Worm (Caenorhabditis elegans) whole organism, midembryonic: ENCODE results near the gene T11F9.7.
"Not testable (repeated sequence)": the region's sequence is repeated elsewhere in the genome, so short reads cannot be mapped to it uniquely, and the experiment has no call there.

Experiments used
- T22C8.4 ChIP-seq: fragments of 200-800 bp; sonication (Bioruptor generic); IDR thresholded peaks from 2 replicates; pipeline ENCODE4 v1.3.6; 2022; ENCODE audit warnings: missing genetic modification characterization, missing compliant biosample characterization
- cog-1 ChIP-seq: sonication (generic microtip); optimal IDR thresholded peaks from 2 replicates; lab custom pipeline; 2016; ENCODE audit warnings: missing genetic modification characterization, missing compliant biosample characterization
- flt-1 ChIP-seq: fragments of 200-800 bp; sonication (Bioruptor generic); IDR thresholded peaks from 2 replicates; pipeline ENCODE4 v1.3.6; 2022; ENCODE audit warnings: missing genetic modification characterization, missing compliant biosample characterization
- klf-2 ChIP-seq: fragments of 200-800 bp; sonication (Bioruptor generic); conservative IDR thresholded peaks from 2 replicates; pipeline ENCODE4 v1.3.6; 2022; ENCODE audit warnings: missing genetic modification reagents, missing genetic modification characterization, missing compliant biosample characterization
- med-1 ChIP-seq: sonication (generic microtip); optimal IDR thresholded peaks from 2 replicates; lab custom pipeline; 2017; ENCODE audit warnings: missing genetic modification characterization, mild to moderate bottlenecking, missing compliant biosample characterization, antibody characterized with exemption, missing genetic modification reagents; ENCODE audit not compliant: insufficient read depth
- ref-1 ChIP-seq: fragments of 200-800 bp; sonication (Bioruptor generic); conservative IDR thresholded peaks from 2 replicates; pipeline ENCODE4 v1.3.6; 2022; ENCODE audit warnings: missing genetic modification reagents, missing genetic modification characterization, missing compliant biosample characterization
- tab-1 ChIP-seq: fragments of 200-800 bp; sonication (Bioruptor generic); IDR thresholded peaks from 2 replicates; pipeline ENCODE4 v1.3.6; 2022; ENCODE audit warnings: missing genetic modification characterization, missing compliant biosample characterization
- ztf-23 ChIP-seq: fragments of 200-800 bp; sonication (Bioruptor generic); IDR thresholded peaks from 2 replicates; pipeline ENCODE4 v1.3.6; 2022; ENCODE audit warnings: missing genetic modification reagents, missing genetic modification characterization, missing compliant biosample characterization
- ztf-29 ChIP-seq: fragments of 200-800 bp; sonication (Bioruptor generic); IDR thresholded peaks from 2 replicates; pipeline ENCODE4 v1.3.6; 2022; ENCODE audit warnings: missing genetic modification reagents, missing genetic modification characterization, missing compliant biosample characterization

The T11F9.7 gene

DNA sequence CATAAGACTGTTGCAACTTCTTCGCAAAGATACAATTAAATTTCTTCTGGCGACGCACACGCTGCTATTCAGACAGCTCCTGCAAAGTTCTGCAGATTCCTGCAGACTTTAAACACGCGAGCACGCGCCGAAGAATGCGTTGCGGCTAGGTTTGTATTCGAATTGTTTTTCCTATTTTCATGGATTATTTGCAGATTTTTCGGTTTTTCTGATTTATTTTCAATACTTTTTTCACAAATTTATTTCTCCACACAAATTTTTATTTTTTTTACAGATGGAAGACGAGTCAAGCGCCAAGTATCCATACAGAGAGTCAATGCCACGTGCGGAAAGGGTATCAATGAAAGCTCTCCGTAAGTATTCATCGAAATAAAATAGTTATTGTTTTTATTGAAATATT lies at the start of gene T11F9.7:
Gene T11F9.7 (plus strand): TSS at position 301 of the 400 bp plus-strand sequence.
- TF ChIP-seq flt-1; cog-1 (tag; lab: Kevin White, UChicago); klf-2 (GFP tag; lab: Robert Waterston, UW): not testable (repeated sequence)

DNA sequence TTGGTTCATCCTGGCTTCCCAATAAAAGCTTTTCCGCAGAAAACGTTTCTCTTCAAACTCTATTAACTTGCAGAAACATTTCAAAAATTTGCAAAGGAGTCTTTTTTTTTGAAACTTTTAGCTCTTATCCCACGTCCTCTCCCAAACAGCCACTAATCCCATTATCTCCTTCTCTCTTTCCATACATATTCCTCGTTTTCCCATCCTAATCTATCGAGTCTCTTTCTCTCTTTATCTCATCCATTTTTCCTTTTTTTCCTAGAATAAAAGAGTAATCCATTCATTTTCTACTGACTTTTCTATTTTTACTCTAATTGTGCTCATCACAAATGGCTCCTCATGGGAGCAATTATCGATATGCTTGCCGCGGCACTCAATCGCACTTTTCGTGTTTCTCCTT lies 47.0 kb upstream of the T11F9.7 start:
- TF ChIP-seq ztf-29 (GFP tag; lab: Robert Waterston, UW) (no peak), klf-2 (GFP tag; lab: Robert Waterston, UW) (no peak), med-1 (no peak), T22C8.4 (GFP tag; lab: Robert Waterston, UW) (no peak), cog-1 (tag; lab: Kevin White, UChicago) (no peak), ztf-23 (GFP tag; lab: Robert Waterston, UW) (no peak), ref-1 (no peak), flt-1 (no peak), tab-1 (GFP tag; lab: Robert Waterston, UW) (no peak)

DNA sequence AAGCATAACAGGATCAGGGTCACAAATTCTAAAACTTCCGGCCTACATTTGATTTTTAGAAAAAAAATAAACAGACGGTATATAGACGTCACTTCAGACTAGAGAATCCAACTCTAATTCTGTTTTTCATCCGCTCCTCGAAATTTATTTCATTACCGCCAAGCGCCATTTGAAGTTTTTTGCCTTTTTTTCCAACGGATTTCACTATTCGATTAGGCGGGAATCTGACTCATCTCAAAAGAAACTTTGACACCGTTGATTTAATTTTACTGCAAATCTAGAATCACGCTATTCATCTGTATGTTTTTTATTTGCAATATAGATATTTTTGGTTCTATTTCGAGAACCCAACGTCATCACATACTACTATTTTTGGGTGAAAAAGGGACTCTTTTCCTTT lies 44.9 kb upstream of the T11F9.7 start:
- TF ChIP-seq cog-1 (tag; lab: Kevin White, UChicago) (no peak), T22C8.4 (GFP tag; lab: Robert Waterston, UW) (no peak), ztf-29 (GFP tag; lab: Robert Waterston, UW) (no peak), klf-2 (GFP tag; lab: Robert Waterston, UW) (no peak), ref-1 (no peak), tab-1 (GFP tag; lab: Robert Waterston, UW) (no peak), ztf-23 (GFP tag; lab: Robert Waterston, UW) (no peak), med-1 (no peak), flt-1 (no peak)

DNA sequence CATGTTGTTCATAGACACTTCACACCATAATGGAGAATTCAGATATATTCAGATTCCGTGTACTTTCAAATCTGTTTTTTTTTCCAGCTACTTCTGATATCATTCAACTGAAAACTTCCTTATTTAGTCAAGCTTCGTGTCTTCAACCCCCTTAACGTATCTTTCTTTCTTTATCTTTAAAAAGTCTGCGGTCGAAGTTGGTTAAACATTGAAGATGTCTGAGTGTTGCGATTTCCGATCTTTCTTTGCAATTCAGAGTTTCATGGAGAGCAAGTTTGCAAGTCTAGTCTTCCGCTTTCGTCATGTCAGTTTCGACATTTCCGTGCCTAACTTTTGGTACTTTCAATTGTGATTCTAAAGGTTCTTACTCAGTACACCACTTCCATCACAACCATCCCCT lies 40.5 kb upstream of the T11F9.7 start:
- TF ChIP-seq ref-1 (no peak), cog-1 (tag; lab: Kevin White, UChicago) (no peak), ztf-23 (GFP tag; lab: Robert Waterston, UW) (no peak), med-1 (no peak), ztf-29 (GFP tag; lab: Robert Waterston, UW) (no peak), flt-1 (no peak), klf-2 (GFP tag; lab: Robert Waterston, UW) (no peak), T22C8.4 (GFP tag; lab: Robert Waterston, UW) (no peak), tab-1 (GFP tag; lab: Robert Waterston, UW) (no peak)

DNA sequence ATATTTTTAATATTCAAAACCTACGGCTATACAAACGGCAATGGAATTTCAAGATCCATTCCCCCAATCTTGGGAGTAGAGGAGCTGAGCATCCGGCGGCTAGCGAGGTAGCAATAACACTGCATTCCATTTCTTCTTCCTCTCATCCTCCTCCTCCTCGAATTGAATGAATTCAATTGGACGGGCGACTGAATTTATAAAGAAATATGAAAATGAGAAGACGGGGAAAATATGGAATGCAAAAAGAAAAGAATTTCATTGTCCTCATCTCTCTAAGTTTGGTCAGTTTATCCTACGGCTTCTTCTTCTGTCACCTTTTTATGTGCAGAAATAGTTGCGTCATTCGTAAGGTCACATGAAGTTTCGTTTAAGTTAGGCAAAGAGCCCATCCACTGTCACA lies 39.3 kb upstream of the T11F9.7 start:
- TF ChIP-seq flt-1 (no peak), ref-1 (no peak), tab-1 (GFP tag; lab: Robert Waterston, UW) (no peak), T22C8.4 (GFP tag; lab: Robert Waterston, UW) (no peak), med-1 (no peak), ztf-23 (GFP tag; lab: Robert Waterston, UW) (no peak), cog-1 (tag; lab: Kevin White, UChicago) (no peak), ztf-29 (GFP tag; lab: Robert Waterston, UW) (no peak)

DNA sequence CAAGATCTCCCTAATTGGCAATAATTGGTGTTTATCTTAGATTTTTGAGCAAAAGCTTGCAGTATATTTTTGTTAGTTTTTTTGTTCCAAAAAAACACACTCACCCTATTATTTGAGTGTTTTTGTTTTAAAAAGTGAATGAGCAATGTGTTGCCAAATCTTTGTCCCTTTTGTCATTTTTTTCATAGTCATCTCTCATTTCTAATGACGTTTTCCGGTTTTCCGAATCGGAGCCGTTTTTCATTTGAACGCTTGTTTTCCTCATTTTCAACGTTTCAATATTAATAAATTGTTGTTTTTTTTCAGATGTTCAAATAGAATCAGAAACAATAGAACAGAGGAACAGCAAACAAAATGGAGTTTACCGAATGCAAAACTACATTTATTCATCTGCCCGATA lies 37.3 kb upstream of the T11F9.7 start, which contains the start of gene dmsr-1:
Gene dmsr-1 (plus strand): TSS at position 301 of the 400 bp plus-strand sequence.
- no peak for TF ChIP-seq ref-1
- no peak for TF ChIP-seq ztf-29 (GFP tag; lab: Robert Waterston, UW)
- TF ChIP-seq klf-2 (GFP tag; lab: Robert Waterston, UW) = no peak
- no peak for TF ChIP-seq tab-1 (GFP tag; lab: Robert Waterston, UW)
- no peak for TF ChIP-seq flt-1
- no peak for TF ChIP-seq ztf-23 (GFP tag; lab: Robert Waterston, UW)
- no peak for TF ChIP-seq cog-1 (tag; lab: Kevin White, UChicago)
- no peak for TF ChIP-seq T22C8.4 (GFP tag; lab: Robert Waterston, UW)
- no peak for TF ChIP-seq med-1

DNA sequence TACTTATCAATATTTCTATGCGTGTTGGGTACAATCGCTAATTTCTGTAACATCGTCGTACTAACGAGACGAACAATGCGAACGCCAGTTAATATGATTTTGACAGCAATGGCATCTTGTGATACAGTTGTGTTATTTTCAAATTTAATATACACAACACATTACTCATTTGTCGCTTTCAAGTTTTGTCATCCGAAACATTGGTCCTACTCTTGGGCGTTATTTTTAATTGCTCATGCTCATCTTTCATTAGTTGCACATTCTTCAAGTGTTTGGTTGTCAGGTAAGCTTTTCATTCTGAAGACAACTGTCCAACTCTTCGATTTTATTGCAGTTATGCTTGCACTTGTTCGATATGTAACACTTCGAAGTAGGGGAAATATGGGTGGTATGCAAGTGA lies 36.5 kb upstream of the T11F9.7 start:
- TF ChIP-seq flt-1 (no peak), ref-1 (no peak), tab-1 (GFP tag; lab: Robert Waterston, UW) (no peak), ztf-29 (GFP tag; lab: Robert Waterston, UW) (no peak), ztf-23 (GFP tag; lab: Robert Waterston, UW) (no peak), med-1 (no peak), T22C8.4 (GFP tag; lab: Robert Waterston, UW) (no peak), klf-2 (GFP tag; lab: Robert Waterston, UW) (no peak), cog-1 (tag; lab: Kevin White, UChicago) (no peak)

DNA sequence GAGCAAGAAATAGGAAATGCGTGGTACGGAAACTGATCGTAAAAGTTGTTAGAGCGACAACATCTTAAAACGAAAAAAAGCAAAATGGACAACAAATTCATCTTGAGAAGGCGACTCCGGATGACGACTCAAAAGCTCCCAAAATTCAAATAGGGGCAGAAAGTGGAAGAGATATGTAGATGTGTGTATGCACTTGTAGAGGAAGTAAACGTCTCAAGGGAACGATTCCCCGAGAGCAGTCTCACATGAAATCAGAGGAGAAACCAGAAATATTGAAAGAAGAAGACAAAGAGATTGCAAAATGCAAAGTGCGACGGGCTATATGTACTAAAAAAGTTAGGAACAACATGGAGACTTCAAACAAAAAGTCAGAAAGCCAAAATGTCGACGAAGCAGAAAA lies 32.2 kb upstream of the T11F9.7 start, which contains the start of gene F57B7.2:
Gene F57B7.2 (minus strand): TSS at position 101 of the 400 bp plus-strand sequence.
- TF ChIP-seq cog-1 (tag; lab: Kevin White, UChicago) (no peak), flt-1 (no peak), med-1 (no peak), tab-1 (GFP tag; lab: Robert Waterston, UW) (no peak), klf-2 (GFP tag; lab: Robert Waterston, UW) (no peak), ref-1 (no peak), T22C8.4 (GFP tag; lab: Robert Waterston, UW) (no peak)

DNA sequence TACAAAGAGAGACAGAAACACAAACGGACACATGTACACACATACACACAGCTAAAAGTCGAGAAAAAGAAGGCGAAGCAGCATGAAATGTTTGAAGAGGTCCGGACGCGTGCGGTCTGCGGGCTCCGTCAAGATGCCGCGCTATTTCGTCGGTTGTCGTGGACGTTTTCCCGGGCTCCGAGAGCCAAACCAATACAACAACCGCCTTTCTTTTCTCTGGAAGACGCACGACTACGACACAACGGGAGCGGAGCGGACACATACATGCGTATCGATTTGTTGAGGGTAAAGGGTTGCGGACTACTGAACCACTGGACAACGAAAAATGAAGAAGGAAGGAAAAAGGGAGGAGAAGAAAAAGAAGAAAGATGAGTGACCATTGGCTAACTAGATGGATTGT lies 30.4 kb upstream of the T11F9.7 start:
- TF ChIP-seq ztf-23 (GFP tag; lab: Robert Waterston, UW) = no peak
- TF ChIP-seq ref-1 = no peak
- TF ChIP-seq ztf-29 (GFP tag; lab: Robert Waterston, UW) = no peak
- peak; percentile 41; the same call in 1 of the 2 replicates for TF ChIP-seq T22C8.4 (GFP tag; lab: Robert Waterston, UW)

DNA sequence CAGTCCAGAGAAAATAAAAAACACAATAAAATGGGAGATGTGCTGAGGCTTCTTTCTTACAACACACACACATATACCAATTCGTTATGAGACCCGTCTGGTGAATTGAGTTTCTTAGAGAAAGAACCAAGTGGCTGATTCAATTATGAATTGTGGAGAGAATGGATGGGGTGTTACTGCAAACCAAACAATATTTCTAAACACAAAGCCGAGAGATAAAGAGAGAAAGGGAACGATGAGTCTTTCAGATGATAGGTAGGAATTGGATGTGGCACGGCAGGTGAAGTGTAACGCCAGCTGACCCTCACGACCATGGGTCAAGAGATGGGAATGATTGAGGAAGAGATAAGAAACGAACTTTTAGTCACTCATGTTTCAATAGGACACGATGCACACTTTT lies 29.4 kb upstream of the T11F9.7 start, which contains the start of gene mig-17:
Gene mig-17 (plus strand): TSS at position 389 of the 400 bp plus-strand sequence.
- no peak for TF ChIP-seq flt-1
- no peak for TF ChIP-seq T22C8.4 (GFP tag; lab: Robert Waterston, UW)
- TF ChIP-seq cog-1 (tag; lab: Kevin White, UChicago) = no peak

DNA sequence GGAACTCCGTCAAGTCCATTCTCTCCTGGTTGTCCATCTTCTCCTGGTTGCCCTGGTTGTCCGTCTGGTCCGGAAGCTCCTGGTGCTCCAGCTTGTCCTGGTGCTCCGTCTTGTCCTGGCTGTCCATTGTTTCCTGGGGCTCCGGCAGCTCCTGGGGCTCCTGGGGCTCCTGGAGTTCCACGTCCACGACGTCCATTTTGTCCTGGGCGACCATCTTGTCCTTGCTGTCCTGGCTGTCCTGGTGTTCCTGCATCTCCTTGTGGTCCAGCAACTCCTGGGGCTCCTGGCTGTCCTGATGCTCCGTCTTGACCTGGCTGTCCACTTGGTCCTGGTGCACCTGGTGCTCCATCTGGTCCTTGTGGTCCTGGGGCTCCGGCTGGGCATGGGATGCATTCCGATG lies 26.3 kb upstream of the T11F9.7 start:
- TF ChIP-seq flt-1 = no peak
- TF ChIP-seq ztf-29 (GFP tag; lab: Robert Waterston, UW) = no peak
- no peak for TF ChIP-seq ztf-23 (GFP tag; lab: Robert Waterston, UW)
- TF ChIP-seq ref-1 = no peak
- TF ChIP-seq klf-2 (GFP tag; lab: Robert Waterston, UW) = no peak
- no peak for TF ChIP-seq T22C8.4 (GFP tag; lab: Robert Waterston, UW)
- no peak for TF ChIP-seq cog-1 (tag; lab: Kevin White, UChicago)
- no peak for TF ChIP-seq tab-1 (GFP tag; lab: Robert Waterston, UW)
- no peak for TF ChIP-seq med-1
